Worm (Caenorhabditis elegans): Measurements from ENCODE around the gene chil-3.

DNA sequence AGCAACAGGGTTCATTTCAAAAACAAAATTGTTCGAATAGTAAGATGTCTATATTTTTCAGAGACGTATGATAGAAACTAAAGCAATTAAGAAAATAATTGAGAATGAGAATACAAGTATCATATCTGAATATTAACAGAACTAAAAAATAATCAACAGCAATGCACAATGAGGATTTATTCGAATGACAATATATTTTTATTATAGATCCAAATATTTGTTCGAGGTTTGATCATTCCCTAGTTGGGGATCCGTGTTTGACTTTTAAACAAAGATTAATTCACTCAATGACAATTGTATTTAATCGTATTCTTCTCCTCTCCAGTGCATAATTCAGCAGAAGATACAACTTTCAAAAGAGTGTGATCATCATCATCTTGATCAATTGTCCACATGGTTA lies 853 bp upstream of the chil-3 start, which contains the start of gene C08H9.18:
- TF ChIP-seq ama-1 (optimal IDR thresholded peaks at IDR 0.05) (no peak), pes-1 (GFP tag; IDR thresholded peaks at IDR 0.05) (no peak), F13C5.2 (tag; optimal IDR thresholded peaks at IDR 0.05) (no peak)

Data from whole organism, early embryonic.